Worm (Caenorhabditis elegans) whole organism, midembryonic: ENCODE data around the gene K07B1.7.

Source experiments
- flt-1 ChIP-seq: fragments of 200-800 bp; sonication (Bioruptor generic); IDR thresholded peaks from 2 replicates; pipeline ENCODE4 v1.3.6; 2022; ENCODE audit warnings: missing genetic modification characterization, missing compliant biosample characterization
- med-1 ChIP-seq: sonication (generic microtip); optimal IDR thresholded peaks from 2 replicates; lab custom pipeline; 2017; ENCODE audit warnings: missing genetic modification characterization, mild to moderate bottlenecking, missing compliant biosample characterization, antibody characterized with exemption, missing genetic modification reagents; ENCODE audit not compliant: insufficient read depth
- ref-1 ChIP-seq: fragments of 200-800 bp; sonication (Bioruptor generic); conservative IDR thresholded peaks from 2 replicates; pipeline ENCODE4 v1.3.6; 2022; ENCODE audit warnings: missing genetic modification reagents, missing genetic modification characterization, missing compliant biosample characterization
- tab-1 ChIP-seq: fragments of 200-800 bp; sonication (Bioruptor generic); IDR thresholded peaks from 2 replicates; pipeline ENCODE4 v1.3.6; 2022; ENCODE audit warnings: missing genetic modification characterization, missing compliant biosample characterization
- ztf-23 ChIP-seq: fragments of 200-800 bp; sonication (Bioruptor generic); IDR thresholded peaks from 2 replicates; pipeline ENCODE4 v1.3.6; 2022; ENCODE audit warnings: missing genetic modification reagents, missing genetic modification characterization, missing compliant biosample characterization
- ztf-29 ChIP-seq: fragments of 200-800 bp; sonication (Bioruptor generic); IDR thresholded peaks from 2 replicates; pipeline ENCODE4 v1.3.6; 2022; ENCODE audit warnings: missing genetic modification reagents, missing genetic modification characterization, missing compliant biosample characterization

DNA sequence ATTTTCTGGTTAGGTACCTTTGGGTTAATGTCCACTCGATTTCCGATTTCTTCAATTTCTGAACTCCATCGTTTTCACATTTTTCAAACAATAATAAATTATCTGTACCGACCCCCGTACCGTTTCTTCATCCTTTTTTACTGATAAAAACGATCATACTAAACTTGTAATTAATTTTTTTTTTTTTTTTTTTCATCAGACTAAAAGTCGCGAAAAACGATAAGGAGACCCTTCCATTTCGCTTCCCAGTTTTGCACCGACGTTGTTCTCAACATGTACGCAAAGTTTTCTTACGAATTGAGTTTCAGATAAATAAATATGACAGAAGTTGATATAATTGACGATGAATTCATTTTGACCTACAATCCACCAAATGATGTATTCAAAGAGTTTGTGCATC, 25.6 kb downstream of the K07B1.7 start, which contains the start of gene F44A2.7:
- TF ChIP-seq med-1, result no peak
- no peak for TF ChIP-seq ref-1 (GFP tag; lab: Robert Waterston, UW)
- no peak for TF ChIP-seq tab-1 (GFP tag; lab: Robert Waterston, UW)
- no peak for TF ChIP-seq ztf-23
- no peak for TF ChIP-seq flt-1
- TF ChIP-seq ztf-29 (GFP tag; lab: Robert Waterston, UW), result no peak
